Worm (Caenorhabditis elegans) whole organism, L4/young adult: ENCODE results near the gene C16D9.4.

Source experiments
- W03F9.2 ChIP-seq: fragments of 150-350 bp; optimal IDR thresholded peaks from 2 replicates; lab custom pipeline; 2014; ENCODE audit warnings: missing biosample characterization, missing genetic modification characterization
- him-1 ChIP-seq: sonication (generic microtip); optimal IDR thresholded peaks from 2 replicates; lab custom pipeline; 2016; ENCODE audit warnings: missing genotype, missing genetic modification reagents, missing genetic modification characterization, missing compliant biosample characterization

ce11 chrV:8210527-8210926 lies 32.2 kb downstream of the C16D9.4 start:
- TF ChIP-seq him-1 (tag; lab: Kevin White, UChicago) (no peak), W03F9.2 (tag; lab: Kevin White, UChicago) (no peak)
